Worm (Caenorhabditis elegans) whole organism, L2 larva: ENCODE results near the gene math-42.

Experiments
- dmd-4 ChIP-seq: sonication (generic microtip); optimal IDR thresholded peaks from 2 replicates; lab custom pipeline; 2017; ENCODE audit warnings: missing biosample characterization, missing genetic modification characterization
- elt-3 ChIP-seq: sonication (generic microtip); optimal IDR thresholded peaks from 2 replicates; lab custom pipeline; 2017; ENCODE audit warnings: missing biosample characterization, missing genetic modification characterization
- nhr-12 ChIP-seq: fragments of 150-350 bp; optimal IDR thresholded peaks from 2 replicates; lab custom pipeline; 2014; ENCODE audit warnings: missing biosample characterization, missing genetic modification characterization
- nhr-237 ChIP-seq: fragments of 150-350 bp; optimal IDR thresholded peaks from 2 replicates; lab custom pipeline; 2014; ENCODE audit warnings: missing biosample characterization, missing genetic modification characterization
- nhr-77 ChIP-seq: fragments of 150-350 bp; optimal IDR thresholded peaks from 2 replicates; lab custom pipeline; 2014; ENCODE audit warnings: missing biosample characterization, missing genetic modification characterization
- unc-39 ChIP-seq: fragments of 150-350 bp; optimal IDR thresholded peaks from 2 replicates; lab custom pipeline; 2014; ENCODE audit warnings: missing biosample characterization, missing genetic modification characterization
- ztf-11 ChIP-seq: sonication (generic microtip); optimal IDR thresholded peaks from 2 replicates; lab custom pipeline; 2017; ENCODE audit warnings: missing biosample characterization, missing genetic modification characterization

DNA sequence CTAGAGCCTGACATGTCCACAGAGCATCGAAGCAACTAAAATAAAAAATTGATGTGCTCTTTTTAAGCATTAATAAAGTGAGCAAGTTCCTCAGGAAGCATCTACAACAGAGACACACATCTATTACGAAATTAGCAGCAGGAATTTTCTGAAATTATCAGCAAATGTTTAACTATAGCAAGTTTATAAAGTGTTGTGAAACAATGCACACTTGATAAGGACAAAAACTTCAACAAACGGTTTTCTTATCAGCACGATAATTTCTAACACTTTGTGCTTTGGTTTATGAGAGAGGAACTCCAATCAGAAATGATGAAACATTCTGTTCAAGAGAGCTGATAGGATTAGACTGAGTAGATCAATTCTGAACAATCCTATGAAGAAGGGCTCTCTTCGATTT is 9.1 kb upstream of the math-42 start, which contains the start of gene trpl-5:
- no peak for TF ChIP-seq nhr-77 (tag; lab: Kevin White, UChicago)
- no peak for TF ChIP-seq elt-3 (tag; lab: Kevin White, UChicago)
- TF ChIP-seq nhr-12 (tag; lab: Kevin White, UChicago) = no peak
- TF ChIP-seq unc-39 = no peak
- no peak for TF ChIP-seq ztf-11 (tag; lab: Kevin White, UChicago)
- TF ChIP-seq nhr-237 (tag; lab: Kevin White, UChicago) = no peak
- no peak for TF ChIP-seq dmd-4
